Fruit fly (Drosophila melanogaster): ENCODE data around the gene ImpE2.

ImpE2 gene

dm6 chr3L:3515280-3516020 is 3.0 kb upstream of the ImpE2 start, which contains the start of gene Eip63E (continued):
- peak; percentile 71 for TF ChIP-seq Lhr (GFP tag; optimal IDR thresholded peaks at IDR 0.05)
- no peak for TF ChIP-seq Blimp-1 (GFP tag; optimal IDR thresholded peaks at IDR 0.05)
- peak; percentile 57; the same call in 2 of the 3 replicates for TF ChIP-seq vnd (GFP tag; IDR thresholded peaks at IDR 0.05; ENCODE audit: partially characterized antibody)
- TF ChIP-seq ci (GFP tag; IDR thresholded peaks at IDR 0.05): peak; percentile 61; the same call in 2 of the 3 replicates
- TF ChIP-seq wek (GFP tag; optimal IDR thresholded peaks at IDR 0.05): peak; percentile 15
- peak; percentile 11 for TF ChIP-seq CG15479 (GFP tag; optimal IDR thresholded peaks at IDR 0.05)
- TF ChIP-seq CG6813 (GFP tag; optimal IDR thresholded peaks at IDR 0.05): no peak
- no peak for TF ChIP-seq CG15011 (GFP tag; optimal IDR thresholded peaks at IDR 0.05)
- TF ChIP-seq sqz (GFP tag; optimal IDR thresholded peaks at IDR 0.05): no peak
- no peak for TF ChIP-seq CG11695 (GFP tag; IDR thresholded peaks at IDR 0.05)
- TF ChIP-seq pho (GFP tag; optimal IDR thresholded peaks at IDR 0.05): no peak
- TF ChIP-seq chif (GFP tag; optimal IDR thresholded peaks at IDR 0.05): no peak
- no peak; the same call in 1 of the 2 replicates for TF ChIP-seq Awh (GFP tag; IDR thresholded peaks at IDR 0.05)
- TF ChIP-seq HmgD (GFP tag; optimal IDR thresholded peaks at IDR 0.05): no peak
- TF ChIP-seq Trl (optimal IDR thresholded peaks at IDR 0.05): no peak
- TF ChIP-seq Trl (GFP tag; optimal IDR thresholded peaks at IDR 0.05): no peak
- no peak for TF ChIP-seq CG1602 (GFP tag; optimal IDR thresholded peaks at IDR 0.05)
- no peak for TF ChIP-seq CG12391 (tag; optimal IDR thresholded peaks at IDR 0.05)
- TF ChIP-seq Dip3 (GFP tag; optimal IDR thresholded peaks at IDR 0.05): no peak
- TF ChIP-seq GATAe (GFP tag; conservative IDR thresholded peaks at IDR 0.05): no peak
- TF ChIP-seq MBD-R2 (GFP tag; IDR thresholded peaks at IDR 0.05): peak; percentile 70
- TF ChIP-seq ken (GFP tag; IDR thresholded peaks at IDR 0.05): no peak
- TF ChIP-seq dmrt99B (tag; optimal IDR thresholded peaks at IDR 0.05): no peak
- TF ChIP-seq CG7987 (GFP tag; optimal IDR thresholded peaks at IDR 0.05): peak; percentile 8
- TF ChIP-seq al (GFP tag; IDR thresholded peaks at IDR 0.05): no peak
- TF ChIP-seq Ravus (GFP tag; IDR thresholded peaks at IDR 0.05): no peak
- no peak for TF ChIP-seq Atf-2 (GFP tag; optimal IDR thresholded peaks at IDR 0.05)
- TF ChIP-seq CG15601 (tag; optimal IDR thresholded peaks at IDR 0.05): peak; percentile 0
- TF ChIP-seq gcm2 (GFP tag; optimal IDR thresholded peaks at IDR 0.05): no peak
- TF ChIP-seq CG30403 (GFP tag; optimal IDR thresholded peaks at IDR 0.05): no peak
- no peak for TF ChIP-seq CG11093 (GFP tag; IDR thresholded peaks at IDR 0.05)
- TF ChIP-seq br (optimal IDR thresholded peaks at IDR 0.05): no peak
- TF ChIP-seq Camta (GFP tag; optimal IDR thresholded peaks at IDR 0.05): no peak
- no peak for TF ChIP-seq cas (GFP tag; IDR thresholded peaks at IDR 0.05)
- TF ChIP-seq ems (GFP tag; optimal IDR thresholded peaks at IDR 0.05): no peak
- no peak for TF ChIP-seq CG11696 (GFP tag; IDR thresholded peaks at IDR 0.05)
- TF ChIP-seq CG4730 (GFP tag; IDR thresholded peaks at IDR 0.05): no peak
- TF ChIP-seq nom (GFP tag; optimal IDR thresholded peaks at IDR 0.05): peak; percentile 72
- no peak for TF ChIP-seq CG4328 (GFP tag; optimal IDR thresholded peaks at IDR 0.05)
- TF ChIP-seq CG14014 (GFP tag; IDR thresholded peaks at IDR 0.05): no peak
- no peak for TF ChIP-seq CG30431 (GFP tag; optimal IDR thresholded peaks at IDR 0.05)
- TF ChIP-seq CG10431 (GFP tag; optimal IDR thresholded peaks at IDR 0.05): no peak
- TF ChIP-seq chm (GFP tag; IDR thresholded peaks at IDR 0.05): peak; percentile 80
- no peak for TF ChIP-seq Xrp1 (GFP tag; IDR thresholded peaks at IDR 0.05)
- TF ChIP-seq CG15696 (tag; optimal IDR thresholded peaks at IDR 0.05): no peak
- no peak for TF ChIP-seq Fer2 (tag; optimal IDR thresholded peaks at IDR 0.05)
- TF ChIP-seq CG13894 (tag; optimal IDR thresholded peaks at IDR 0.05): no peak
- no peak for TF ChIP-seq CG16863 (GFP tag; optimal IDR thresholded peaks at IDR 0.05)
- TF ChIP-seq gfzf (GFP tag; optimal IDR thresholded peaks at IDR 0.05): peak; percentile 87
- TF ChIP-seq Hr51 (GFP tag; optimal IDR thresholded peaks at IDR 0.05): no peak
- no peak for TF ChIP-seq CG1832 (GFP tag; optimal IDR thresholded peaks at IDR 0.05)

All from whole organism, embryonic.